Fruit fly (Drosophila melanogaster) whole organism, embryonic: Measurements from ENCODE around the gene CG14442.

ENCODE experiments used
- Adf1 ChIP-seq: fragments of 200-800 bp; sonication (Bioruptor generic); IDR thresholded peaks from 2 replicates; pipeline ENCODE4 v1.3.6; 2022; ENCODE audit warnings: missing biosample characterization, missing genetic modification characterization
- Aef1 ChIP-seq: fragments of 200-800 bp; sonication (Bioruptor generic); IDR thresholded peaks from 3 replicates; pipeline ENCODE4 v1.3.6; 2022; ENCODE audit warnings: missing biosample characterization, missing genetic modification characterization
- Bteb2 ChIP-seq: fragments of 200-800 bp; sonication (Bioruptor generic); optimal IDR thresholded peaks from 2 replicates; lab custom pipeline; 2016; ENCODE audit warnings: missing biosample characterization, missing genetic modification characterization
- CG10147 ChIP-seq: fragments of 200-800 bp; sonication (Bioruptor generic); optimal IDR thresholded peaks from 2 replicates; lab custom pipeline; 2019; ENCODE audit warnings: missing biosample characterization, mild to moderate bottlenecking, missing genetic modification characterization, moderate library complexity
- CG10267 ChIP-seq: fragments of 200-800 bp; sonication (Bioruptor generic); optimal IDR thresholded peaks from 2 replicates; lab custom pipeline; 2018; ENCODE audit warnings: missing biosample characterization, mild to moderate bottlenecking, missing genetic modification characterization, moderate library complexity
- CG10431 ChIP-seq: fragments of 200-800 bp; sonication (Bioruptor generic); optimal IDR thresholded peaks from 3 replicates; lab custom pipeline; 2018; ENCODE audit warnings: missing biosample characterization, mild to moderate bottlenecking, missing genetic modification characterization
- CG11504 ChIP-seq: fragments of 200-800 bp; sonication (Bioruptor generic); optimal IDR thresholded peaks from 3 replicates; lab custom pipeline; 2019; ENCODE audit warnings: missing biosample characterization, mild to moderate bottlenecking, missing genetic modification characterization, moderate library complexity
- CG13287 ChIP-seq: fragments of 200-800 bp; sonication (Bioruptor generic); IDR thresholded peaks from 2 replicates; pipeline ENCODE4 v1.3.6; 2022; ENCODE audit warnings: missing biosample characterization, missing genetic modification characterization; ENCODE audit not compliant: partially characterized antibody
- CG1602 ChIP-seq: fragments of 200-800 bp; sonication (Bioruptor generic); optimal IDR thresholded peaks from 3 replicates; lab custom pipeline; 2016; ENCODE audit warnings: missing biosample characterization, missing genetic modification characterization
- CG1603 ChIP-seq: fragments of 200-800 bp; sonication (Bioruptor generic); optimal IDR thresholded peaks from 2 replicates; lab custom pipeline; 2019; ENCODE audit warnings: missing biosample characterization, mild to moderate bottlenecking, missing genetic modification characterization, moderate library complexity
- CG30431 ChIP-seq: fragments of 200-800 bp; sonication (Bioruptor generic); optimal IDR thresholded peaks from 2 replicates; lab custom pipeline; 2017; ENCODE audit warnings: missing biosample characterization, missing genetic modification characterization
- CG34422 ChIP-seq: fragments of 200-800 bp; sonication (Bioruptor generic); IDR thresholded peaks from 3 replicates; pipeline ENCODE4 v1.3.6; 2022; ENCODE audit warnings: missing biosample characterization, missing genetic modification characterization
- CG43689 ChIP-seq: fragments of 200-800 bp; sonication (Bioruptor generic); IDR thresholded peaks from 2 replicates; pipeline ENCODE4 v1.3.6; 2022; ENCODE audit warnings: missing biosample characterization, missing genetic modification characterization
- CG4730 ChIP-seq: fragments of 200-800 bp; sonication (Bioruptor generic); IDR thresholded peaks from 2 replicates; pipeline ENCODE4 v1.3.6; 2022; ENCODE audit warnings: missing biosample characterization, missing genetic modification characterization
- CG4854 ChIP-seq: fragments of 200-800 bp; sonication (Bioruptor generic); optimal IDR thresholded peaks from 2 replicates; lab custom pipeline; 2016; ENCODE audit warnings: missing biosample characterization, missing genetic modification characterization, inconsistent platforms
- CG7271 ChIP-seq: fragments of 200-800 bp; sonication (Bioruptor generic); optimal IDR thresholded peaks from 2 replicates; lab custom pipeline; 2018; ENCODE audit warnings: missing biosample characterization, mild to moderate bottlenecking, missing genetic modification characterization, moderate library complexity
- CG7372 ChIP-seq: fragments of 200-800 bp; sonication (Bioruptor generic); IDR thresholded peaks from 2 replicates; pipeline ENCODE4 v1.3.6; 2022; ENCODE audit warnings: missing biosample characterization, missing genetic modification characterization
- CG8359 ChIP-seq: fragments of 200-800 bp; sonication (Bioruptor generic); optimal IDR thresholded peaks from 2 replicates; lab custom pipeline; 2017; ENCODE audit warnings: missing biosample characterization, mild to moderate bottlenecking, missing genetic modification characterization, borderline replicate concordance
- Chrac-16 ChIP-seq: fragments of 200-800 bp; sonication (Bioruptor generic); optimal IDR thresholded peaks from 3 replicates; lab custom pipeline; 2016; ENCODE audit warnings: missing biosample characterization, missing genetic modification characterization
- Deaf1 ChIP-seq: fragments of 200-800 bp; optimal IDR thresholded peaks from 3 replicates; lab custom pipeline; 2019; ENCODE audit warnings: missing biosample characterization, mild to moderate bottlenecking, missing genetic modification characterization, moderate library complexity
- Dref ChIP-seq: fragments of 200-800 bp; sonication (Bioruptor generic); IDR thresholded peaks from 2 replicates; pipeline ENCODE4 v1.3.6; 2022; ENCODE audit warnings: missing biosample characterization, missing genetic modification characterization
- E2f1 ChIP-seq: fragments of 200-800 bp; sonication (Bioruptor generic); IDR thresholded peaks from 2 replicates; pipeline ENCODE4 v1.3.6; 2022; ENCODE audit warnings: missing biosample characterization, missing genetic modification characterization
- E2f2 ChIP-seq: fragments of 200-800 bp; sonication (Bioruptor generic); IDR thresholded peaks from 2 replicates; pipeline ENCODE4 v1.3.6; 2022; ENCODE audit warnings: missing biosample characterization, missing genetic modification characterization
- Gsc ChIP-seq: fragments of 200-800 bp; sonication (Bioruptor generic); IDR thresholded peaks from 2 replicates; pipeline ENCODE4 v1.3.6; 2022; ENCODE audit warnings: missing biosample characterization, missing genetic modification characterization
- HLH4C ChIP-seq: fragments of 200-800 bp; sonication (Bioruptor generic); IDR thresholded peaks from 3 replicates; pipeline ENCODE4 v1.3.6; 2022; ENCODE audit warnings: missing biosample characterization, missing genetic modification characterization; ENCODE audit not compliant: partially characterized antibody
- HmgD ChIP-seq: fragments of 200-800 bp; sonication (Bioruptor generic); optimal IDR thresholded peaks from 3 replicates; lab custom pipeline; 2016; ENCODE audit warnings: missing biosample characterization, missing genetic modification characterization
- Hmr ChIP-seq: fragments of 200-800 bp; sonication (Bioruptor generic); optimal IDR thresholded peaks from 3 replicates; lab custom pipeline; 2017; ENCODE audit warnings: mild to moderate bottlenecking, missing biosample characterization, missing genetic modification reagents, missing genetic modification characterization
- Hr51 ChIP-seq, 2 experiments: fragments of 200-800 bp; sonication (Bioruptor generic); optimal IDR thresholded peaks; 2 replicates in 1 of 2; 3 replicates in 1 of 2; lab custom pipeline; 2016 to 2018; ENCODE audit warnings: missing biosample characterization in 2 of 2, missing genetic modification characterization in 2 of 2, mild to moderate bottlenecking in 1 of 2, moderate library complexity in 1 of 2
- Taf1 ChIP-seq: fragments of 200-800 bp; sonication (Bioruptor generic); IDR thresholded peaks from 2 replicates; pipeline ENCODE4 v1.3.6; 2022; ENCODE audit warnings: missing biosample characterization, missing genetic modification characterization
- Tbp ChIP-seq: fragments of >200 bp; optimal IDR thresholded peaks from 2 replicates; lab custom pipeline; 2018; ENCODE audit warnings: missing biosample characterization, missing genetic modification characterization
- al ChIP-seq: fragments of 200-800 bp; sonication (Bioruptor generic); IDR thresholded peaks from 2 replicates; pipeline ENCODE4 v1.3.6; 2022; ENCODE audit warnings: missing biosample characterization, missing genetic modification characterization
- amos ChIP-seq: fragments of 200-800 bp; sonication (Bioruptor generic); IDR thresholded peaks from 2 replicates; pipeline ENCODE4 v1.3.6; 2022; ENCODE audit warnings: missing biosample characterization, missing genetic modification characterization; ENCODE audit not compliant: partially characterized antibody
- ap ChIP-seq: fragments of 200-800 bp; sonication (Bioruptor generic); IDR thresholded peaks from 2 replicates; pipeline ENCODE4 v1.3.6; 2022; ENCODE audit warnings: missing biosample characterization, missing genetic modification characterization
- bigmax ChIP-seq: fragments of 200-800 bp; sonication (Bioruptor generic); optimal IDR thresholded peaks from 2 replicates; lab custom pipeline; 2018; ENCODE audit warnings: missing biosample characterization, mild to moderate bottlenecking, missing genetic modification characterization
- da ChIP-seq: fragments of 200-800 bp; sonication (Bioruptor generic); optimal IDR thresholded peaks from 2 replicates; lab custom pipeline; 2016; ENCODE audit warnings: missing biosample characterization, missing genetic modification characterization
- eyg ChIP-seq: fragments of 200-800 bp; sonication (Bioruptor generic); optimal IDR thresholded peaks from 3 replicates; lab custom pipeline; 2016; ENCODE audit warnings: missing biosample characterization, missing genetic modification characterization
- gfzf ChIP-seq: fragments of 200-800 bp; sonication (Bioruptor generic); optimal IDR thresholded peaks from 2 replicates; lab custom pipeline; 2016; ENCODE audit warnings: missing biosample characterization, mild to moderate bottlenecking, missing genetic modification characterization, moderate library complexity
- grn ChIP-seq: fragments of 200-800 bp; sonication (Bioruptor generic); optimal IDR thresholded peaks from 3 replicates; lab custom pipeline; 2017; ENCODE audit warnings: missing biosample characterization, missing genetic modification characterization
- ham ChIP-seq: fragments of 200-800 bp; sonication (Bioruptor generic); IDR thresholded peaks from 2 replicates; pipeline ENCODE4 v1.3.6; 2022; ENCODE audit warnings: missing biosample characterization, missing genetic modification characterization
- ind ChIP-seq: fragments of 200-800 bp; sonication (Bioruptor generic); optimal IDR thresholded peaks from 3 replicates; lab custom pipeline; 2016; ENCODE audit warnings: missing biosample characterization, missing genetic modification characterization
- kay ChIP-seq: fragments of 200-800 bp; sonication (Bioruptor generic); optimal IDR thresholded peaks from 2 replicates; lab custom pipeline; 2016; ENCODE audit warnings: missing biosample characterization, missing genetic modification characterization
- lbe ChIP-seq: fragments of 200-800 bp; sonication (Bioruptor generic); optimal IDR thresholded peaks from 2 replicates; lab custom pipeline; 2016; ENCODE audit warnings: missing biosample characterization, mild to moderate bottlenecking, missing genetic modification characterization
- luna ChIP-seq: fragments of 200-800 bp; sonication (Bioruptor generic); optimal IDR thresholded peaks from 2 replicates; lab custom pipeline; 2016; ENCODE audit warnings: missing biosample characterization, missing genetic modification characterization
- mam ChIP-seq: fragments of 200-800 bp; sonication (Bioruptor generic); optimal IDR thresholded peaks from 3 replicates; lab custom pipeline; 2016; ENCODE audit warnings: missing biosample characterization, missing genetic modification characterization
- odd ChIP-seq: fragments of 200-800 bp; sonication (Bioruptor generic); optimal IDR thresholded peaks from 2 replicates; lab custom pipeline; 2017; ENCODE audit warnings: missing biosample characterization, mild to moderate bottlenecking, missing genetic modification characterization
- peb ChIP-seq: fragments of 200-800 bp; sonication (Bioruptor generic); IDR thresholded peaks from 2 replicates; pipeline ENCODE4 v1.3.6; 2022; ENCODE audit warnings: missing biosample characterization, missing genetic modification characterization
- sens ChIP-seq: fragments of 200-800 bp; sonication (Bioruptor generic); peaks from one replicate; lab custom pipeline; 2016; ENCODE audit warnings: missing biosample characterization, missing genetic modification characterization
- tin ChIP-seq: fragments of 200-800 bp; sonication (Bioruptor generic); optimal IDR thresholded peaks from 3 replicates; lab custom pipeline; 2016; ENCODE audit warnings: missing biosample characterization, missing genetic modification characterization
- tx ChIP-seq: fragments of 200-800 bp; sonication (Bioruptor generic); optimal IDR thresholded peaks from 2 replicates; lab custom pipeline; 2016; ENCODE audit warnings: missing biosample characterization, missing genetic modification characterization

The CG14442 gene

dm6 chrX:6673637-6674487 is 20.9 kb downstream of the CG14442 start, which contains the start of the genes CG3198 and Mcm6 (continued):
- TF ChIP-seq HmgD (no peak), tin (no peak), HLH4C (peak; percentile 76), eyg (no peak), CG34422 (GFP tag; lab: Robert Waterston, UW) (no peak), CG10147 (no peak), Dref (GFP tag; lab: Robert Waterston, UW) (peak; percentile 68), ham (GFP tag; lab: Robert Waterston, UW) (no peak), tx (GFP tag; lab: Kevin White, UChicago) (no peak), gfzf (GFP tag; lab: Kevin White, UChicago) (peak; percentile 46), da (no peak), peb (no peak), Chrac-16 (no peak), E2f1 (GFP tag; lab: Robert Waterston, UW) (peak; percentile 89), CG1602 (GFP tag; lab: Kevin White, UChicago) (no peak), Hr51 (GFP tag; optimal IDR thresholded peaks at IDR 0.05; lab: Kevin White, UChicago) (no peak), bigmax (no peak), CG13287 (GFP tag; lab: Robert Waterston, UW) (peak; percentile 80), CG11504 (tag; lab: Kevin White, UChicago) (no peak), odd (no peak), CG30431 (GFP tag; lab: Kevin White, UChicago) (no peak), mam (GFP tag; lab: Kevin White, UChicago) (no peak), CG4730 (no peak), Bteb2 (GFP tag; lab: Kevin White, UChicago) (no peak), CG7372 (GFP tag; lab: Robert Waterston, UW) (no peak), Gsc (GFP tag; lab: Robert Waterston, UW) (no peak), ap (GFP tag; lab: Robert Waterston, UW) (no peak), Deaf1 (tag; lab: Kevin White, UChicago) (no peak), Tbp (no peak), ind (GFP tag; lab: Kevin White, UChicago) (no peak), grn (GFP tag; lab: Kevin White, UChicago) (no peak), E2f2 (GFP tag; lab: Robert Waterston, UW) (peak; percentile 82), CG10431 (GFP tag; lab: Kevin White, UChicago) (no peak), CG43689 (GFP tag; lab: Robert Waterston, UW) (no peak), kay (no peak), CG4854 (GFP tag; lab: Kevin White, UChicago) (no peak), lbe (GFP tag; lab: Kevin White, UChicago) (no peak), Adf1 (no peak), CG7271 (tag; lab: Kevin White, UChicago) (no peak), CG10267 (peak; percentile 28), sens (peak; percentile 42), CG8359 (GFP tag; lab: Kevin White, UChicago) (no peak), Aef1 (GFP tag; lab: Robert Waterston, UW) (no peak), amos (GFP tag; lab: Robert Waterston, UW) (peak; percentile 76), CG1603 (no peak), Taf1 (GFP tag; lab: Robert Waterston, UW) (no peak), Hmr (GFP tag; lab: Kevin White, UChicago) (no peak), luna (GFP tag; lab: Kevin White, UChicago) (no peak), al (GFP tag; lab: Robert Waterston, UW) (no peak)
